Worm (Caenorhabditis elegans) whole organism, young adult: ENCODE results near the gene F42G4.5.

Source experiments
- B0035.1 ChIP-seq: sonication (generic microtip); optimal IDR thresholded peaks from 2 replicates; lab custom pipeline; 2016; ENCODE audit warnings: missing genetic modification characterization, mild to moderate bottlenecking, missing compliant biosample characterization, missing genotype, missing genetic modification reagents
- cebp-2 ChIP-seq: fragments of 200-800 bp; sonication (Bioruptor generic); IDR thresholded peaks from 2 replicates; pipeline ENCODE4 v1.3.6; 2022; ENCODE audit warnings: missing genetic modification characterization, missing compliant biosample characterization
- ceh-91 ChIP-seq: fragments of 200-800 bp; sonication (Bioruptor generic); IDR thresholded peaks from 2 replicates; pipeline ENCODE4 v1.3.6; 2022; ENCODE audit warnings: missing genetic modification reagents, missing genetic modification characterization, missing compliant biosample characterization
- egl-18 ChIP-seq: fragments of 200-800 bp; sonication (Bioruptor generic); IDR thresholded peaks from 2 replicates; pipeline ENCODE4 v1.3.6; 2022; ENCODE audit warnings: missing genetic modification reagents, missing genetic modification characterization, missing compliant biosample characterization
- ekl-4 ChIP-seq: fragments of 200-800 bp; sonication (Bioruptor generic); IDR thresholded peaks from 2 replicates; pipeline ENCODE4 v1.3.6; 2022; ENCODE audit warnings: missing genetic modification reagents, missing genetic modification characterization, missing compliant biosample characterization
- madf-10 ChIP-seq: sonication (generic microtip); optimal IDR thresholded peaks from 2 replicates; lab custom pipeline; 2016; ENCODE audit warnings: mild to moderate bottlenecking, missing genetic modification characterization, missing compliant biosample characterization
- nfya-1 ChIP-seq: sonication (generic microtip); optimal IDR thresholded peaks from 2 replicates; lab custom pipeline; 2017; ENCODE audit warnings: antibody characterized with exemption, missing compliant biosample characterization, missing genetic modification characterization, borderline replicate concordance; ENCODE audit not compliant: insufficient read depth
- nhr-90 ChIP-seq: sonication (generic microtip); optimal IDR thresholded peaks from 2 replicates; lab custom pipeline; 2016; ENCODE audit warnings: missing genotype, mild to moderate bottlenecking, missing genetic modification characterization, missing compliant biosample characterization
- pha-4 ChIP-seq: fragments of 150-350 bp; sonication (generic microtip); optimal IDR thresholded peaks from 2 replicates; lab custom pipeline; 2014; ENCODE audit warnings: missing biosample characterization, missing genetic modification reagents, missing genetic modification characterization
- sea-2 ChIP-seq: fragments of 200-800 bp; sonication (Bioruptor generic); IDR thresholded peaks from 2 replicates; pipeline ENCODE4 v1.3.6; 2022; ENCODE audit warnings: missing genetic modification characterization, missing compliant biosample characterization
- snpc-4 ChIP-seq, 5 experiments: fragments of 150-350 bp in 1 of 5; sonication (generic microtip) in 4 of 5; optimal IDR thresholded peaks; 2 replicates each; lab custom pipeline; 2014 to 2018; ENCODE audit warnings: missing genetic modification characterization in 5 of 5, missing biosample characterization in 3 of 5, antibody characterized with exemption in 2 of 5, mild to moderate bottlenecking in 2 of 5, missing compliant biosample characterization in 2 of 5, missing genotype in 2 of 5, moderate library complexity in 2 of 5, missing genetic modification reagents in 1 of 5
- unc-62 ChIP-seq: fragments of 150-350 bp; optimal IDR thresholded peaks from 2 replicates; lab custom pipeline; 2014; ENCODE audit warnings: missing biosample characterization, missing genetic modification reagents, missing genetic modification characterization
- zim-3 ChIP-seq: sonication (generic microtip); optimal IDR thresholded peaks from 2 replicates; lab custom pipeline; 2017; ENCODE audit warnings: mild to moderate bottlenecking, missing genetic modification characterization, moderate library complexity, missing compliant biosample characterization
- ztf-3 ChIP-seq: fragments of 200-800 bp; sonication (Bioruptor generic); optimal IDR thresholded peaks from 2 replicates; lab custom pipeline; 2018; ENCODE audit warnings: mild to moderate bottlenecking, missing genetic modification characterization, missing compliant biosample characterization

DNA sequence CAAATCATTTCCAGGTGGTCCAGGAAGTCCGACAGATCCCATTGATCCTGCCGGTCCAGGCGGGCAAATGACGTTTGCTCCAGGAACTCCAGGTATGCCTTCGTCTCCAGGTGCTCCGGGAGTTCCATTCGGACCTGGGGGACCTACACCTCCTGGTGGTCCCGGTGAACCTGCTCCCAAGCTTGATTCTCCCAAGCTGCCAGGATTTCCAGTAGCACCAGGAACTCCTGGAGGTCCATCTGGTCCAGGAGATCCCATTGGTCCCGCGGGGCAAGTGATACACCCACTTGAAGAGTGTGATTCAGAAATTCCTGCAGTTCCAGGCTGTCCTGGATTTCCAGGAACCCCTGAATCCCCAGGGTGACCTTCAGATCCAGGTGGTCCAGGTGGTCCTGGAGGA is 23.1 kb downstream of the F42G4.5 start:
- TF ChIP-seq cebp-2 (GFP tag; lab: Robert Waterston, UW) (no peak), nhr-90 (tag; lab: Kevin White, UChicago) (no peak), egl-18 (GFP tag; lab: Robert Waterston, UW) (no peak), madf-10 (tag; lab: Kevin White, UChicago) (no peak), unc-62 (GFP tag; lab: Kevin White, UChicago) (no peak), B0035.1 (no peak), ceh-91 (GFP tag; lab: Robert Waterston, UW) (no peak), pha-4 (tag; lab: Kevin White, UChicago) (no peak), ztf-3 (GFP tag; lab: Kevin White, UChicago) (no peak), sea-2 (no peak), ekl-4 (GFP tag; lab: Robert Waterston, UW) (no peak), snpc-4 (GFP tag; optimal IDR thresholded peaks at IDR 0.05; lab: Kevin White, UChicago) (no peak), snpc-4 (tag; optimal IDR thresholded peaks at IDR 0.05; lab: Kevin White, UChicago) (no peak), zim-3 (no peak), nfya-1 (tag; lab: Kevin White, UChicago) (no peak)
